Worm (Caenorhabditis elegans): Measurements from ENCODE around the gene pck-3.

DNA sequence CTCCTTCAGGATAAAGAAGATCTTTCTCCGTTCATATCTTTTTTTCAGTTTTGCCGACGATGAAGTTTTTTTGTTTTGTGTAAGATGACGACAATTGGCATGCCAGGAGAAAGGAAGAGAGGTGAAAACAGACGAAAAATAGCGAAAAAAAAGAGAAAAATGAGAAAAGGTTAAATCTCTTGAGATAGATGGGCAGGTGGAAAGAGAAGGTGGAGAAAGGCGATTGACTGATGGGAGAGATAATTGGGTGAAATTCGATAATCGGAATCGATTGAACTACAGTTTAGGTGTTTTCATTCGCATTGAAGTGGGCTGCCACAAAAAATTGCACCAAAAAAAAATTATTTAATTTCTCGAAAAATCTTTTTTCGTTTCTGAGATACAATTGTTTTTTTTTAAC lies 44.2 kb downstream of the pck-3 start:
- TF ChIP-seq ets-5 (GFP tag; IDR thresholded peaks at IDR 0.05) (no peak), nhr-84 (tag; optimal IDR thresholded peaks at IDR 0.05) (no peak), zag-1 (tag; optimal IDR thresholded peaks at IDR 0.05) (no peak), aly-2 (tag; optimal IDR thresholded peaks at IDR 0.05) (no peak), pqm-1 (tag; optimal IDR thresholded peaks at IDR 0.05) (no peak), mdl-1 (tag; optimal IDR thresholded peaks at IDR 0.05) (no peak), mep-1 (tag; optimal IDR thresholded peaks at IDR 0.05) (peak; percentile 12), lin-15B (tag; optimal IDR thresholded peaks at IDR 0.05) (no peak), ces-1 (GFP tag; optimal IDR thresholded peaks at IDR 0.05) (no peak)
